Fruit fly (Drosophila melanogaster): ENCODE data around the gene CG32199.

Gene CG32199

DNA sequence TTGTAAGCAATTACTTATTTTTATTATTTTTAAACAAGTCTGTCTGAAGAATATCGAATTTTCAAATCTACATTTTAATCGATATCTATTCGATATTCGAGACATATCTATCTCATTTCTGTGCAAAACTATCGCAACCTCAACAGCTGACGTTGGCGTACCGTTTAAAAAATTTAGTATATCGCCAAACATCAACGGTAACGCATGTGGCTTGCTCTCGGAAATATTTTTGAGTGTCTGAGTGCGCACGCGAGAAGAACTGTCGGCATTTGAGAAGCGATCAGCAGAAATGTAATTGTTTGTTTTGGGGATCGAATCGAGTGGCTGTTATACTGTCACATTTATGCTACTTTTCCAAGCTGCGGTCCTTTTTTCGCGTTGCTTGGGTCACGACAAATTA, 14.1 kb downstream of the CG32199 start, which contains the start of gene MYPT-75D (continued):
- TF ChIP-seq sna (GFP tag; IDR thresholded peaks at IDR 0.05; ENCODE audit: partially characterized antibody) = peak; percentile 79
- TF ChIP-seq CG4707 (GFP tag; optimal IDR thresholded peaks at IDR 0.05) = peak; percentile 35
- no peak for TF ChIP-seq C15 (GFP tag; IDR thresholded peaks at IDR 0.05)
- TF ChIP-seq CG9797 (GFP tag; optimal IDR thresholded peaks at IDR 0.05) = peak; percentile 30
- TF ChIP-seq CG17802 (tag; optimal IDR thresholded peaks at IDR 0.05) = no peak
- peak; percentile 28 for TF ChIP-seq lab (GFP tag; optimal IDR thresholded peaks at IDR 0.05)
- no peak for TF ChIP-seq CG7928 (GFP tag; optimal IDR thresholded peaks at IDR 0.05)
- TF ChIP-seq gsb-n (tag; optimal IDR thresholded peaks at IDR 0.05) = peak; percentile 17
- peak; percentile 68 for TF ChIP-seq HLHmδ (GFP tag; optimal IDR thresholded peaks at IDR 0.05)
- no peak for TF ChIP-seq CG3407 (GFP tag; optimal IDR thresholded peaks at IDR 0.05)
- TF ChIP-seq CG6683 (GFP tag; optimal IDR thresholded peaks at IDR 0.05) = no peak
- TF ChIP-seq seq (GFP tag; IDR thresholded peaks at IDR 0.05) = no peak
- no peak for TF ChIP-seq Mad (GFP tag; optimal IDR thresholded peaks at IDR 0.05)
- TF ChIP-seq CG17328 (GFP tag; IDR thresholded peaks at IDR 0.05) = no peak
- peak; percentile 4 for TF ChIP-seq oc (tag; optimal IDR thresholded peaks at IDR 0.05)
- TF ChIP-seq slou (GFP tag; optimal IDR thresholded peaks at IDR 0.05) = no peak
- TF ChIP-seq CG4424 (GFP tag; optimal IDR thresholded peaks at IDR 0.05) = no peak
- peak; percentile 30 for TF ChIP-seq CG15601 (tag; optimal IDR thresholded peaks at IDR 0.05)
- TF ChIP-seq CG18599 (GFP tag; optimal IDR thresholded peaks at IDR 0.05) = no peak
- TF ChIP-seq CG31441 (GFP tag; IDR thresholded peaks at IDR 0.05) = no peak
- peak in 1 of 2 experiments; percentile 9 for TF ChIP-seq Hr78 (GFP tag; optimal IDR thresholded peaks at IDR 0.05)
- TF ChIP-seq dan (GFP tag; IDR thresholded peaks at IDR 0.05) = no peak
- peak; percentile 44 for TF ChIP-seq mirr (GFP tag; optimal IDR thresholded peaks at IDR 0.05)
- TF ChIP-seq CG11560 (tag; IDR thresholded peaks at IDR 0.05) = peak; percentile 96
- TF ChIP-seq Atf6 (GFP tag; IDR thresholded peaks at IDR 0.05) = peak; percentile 37; the same call in 1 of the 2 replicates
- TF ChIP-seq CG31388 (GFP tag; optimal IDR thresholded peaks at IDR 0.05) = no peak
- peak; percentile 95 for TF ChIP-seq CG13287 (GFP tag; IDR thresholded peaks at IDR 0.05; ENCODE audit: partially characterized antibody)
- TF ChIP-seq CG7839 (tag; optimal IDR thresholded peaks at IDR 0.05) = peak; percentile 32
- peak; percentile 85 for TF ChIP-seq CG17829 (tag; optimal IDR thresholded peaks at IDR 0.05)
- peak; percentile 20 for TF ChIP-seq ERR (GFP tag; optimal IDR thresholded peaks at IDR 0.05)
- no peak for TF ChIP-seq CG10462 (GFP tag; optimal IDR thresholded peaks at IDR 0.05)
- peak; percentile 65 for TF ChIP-seq Dip3 (GFP tag; optimal IDR thresholded peaks at IDR 0.05)
- no peak for TF ChIP-seq ro (GFP tag; IDR thresholded peaks at IDR 0.05)
- peak; percentile 75 for TF ChIP-seq Sry-δ (GFP tag; optimal IDR thresholded peaks at IDR 0.05)
- TF ChIP-seq unc-4 (GFP tag; IDR thresholded peaks at IDR 0.05; ENCODE audit: partially characterized antibody) = peak; percentile 86
- no peak for TF ChIP-seq Blimp-1 (GFP tag; optimal IDR thresholded peaks at IDR 0.05)
- TF ChIP-seq CG11247 (GFP tag; IDR thresholded peaks at IDR 0.05) = no peak
- TF ChIP-seq mld (GFP tag; IDR thresholded peaks at IDR 0.05; ENCODE audit: partially characterized antibody) = peak; percentile 54; the same call in 1 of the 3 replicates
- peak; percentile 56 for TF ChIP-seq CG8924 (tag; optimal IDR thresholded peaks at IDR 0.05)
- peak in 1 of 2 experiments; percentile 15 for TF ChIP-seq bsh (GFP tag; optimal IDR thresholded peaks at IDR 0.05)
- TF ChIP-seq CG2712 (tag; optimal IDR thresholded peaks at IDR 0.05) = peak; percentile 46
- peak; percentile 91 for TF ChIP-seq zen2 (GFP tag; IDR thresholded peaks at IDR 0.05; ENCODE audit: partially characterized antibody)
- TF ChIP-seq CG12236 (GFP tag; optimal IDR thresholded peaks at IDR 0.05) = peak; percentile 25
- TF ChIP-seq CG6791 (GFP tag; IDR thresholded peaks at IDR 0.05; ENCODE audit: partially characterized antibody) = peak; percentile 84
- TF ChIP-seq CG12155 (GFP tag; optimal IDR thresholded peaks at IDR 0.05) = no peak
- TF ChIP-seq CG10366 (GFP tag; IDR thresholded peaks at IDR 0.05) = no peak
- no peak for TF ChIP-seq CG9437 (GFP tag; optimal IDR thresholded peaks at IDR 0.05)
- peak; percentile 52 for TF ChIP-seq CG17385 (GFP tag; optimal IDR thresholded peaks at IDR 0.05)
- no peak for TF ChIP-seq cad (GFP tag; optimal IDR thresholded peaks at IDR 0.05)
- TF ChIP-seq CG2889 (GFP tag; IDR thresholded peaks at IDR 0.05) = no peak

Data from whole organism, embryonic.